Fruit fly (Drosophila melanogaster) whole organism, pupa: ENCODE results near the gene Whamy.

Experiments
- CG10348 ChIP-seq: fragments of 200-800 bp; sonication (Bioruptor generic); IDR thresholded peaks from 2 replicates; pipeline ENCODE4 v1.3.6; 2022; ENCODE audit warnings: missing biosample characterization, missing genetic modification characterization
- CG12605 ChIP-seq: fragments of 200-800 bp; sonication (Bioruptor generic); IDR thresholded peaks from 2 replicates; pipeline ENCODE4 v1.3.6; 2022; ENCODE audit warnings: missing biosample characterization, missing genetic modification characterization
- CG13204 ChIP-seq: fragments of 200-800 bp; sonication (Bioruptor generic); optimal IDR thresholded peaks from 2 replicates; lab custom pipeline; 2018; ENCODE audit warnings: missing biosample characterization, mild to moderate bottlenecking, missing genetic modification characterization, moderate library complexity
- CG14655 ChIP-seq: fragments of 200-800 bp; sonication (Bioruptor generic); optimal IDR thresholded peaks from 3 replicates; lab custom pipeline; 2017; ENCODE audit warnings: mild to moderate bottlenecking, missing biosample characterization, missing genetic modification reagents, missing genetic modification characterization
- CG15710 ChIP-seq: fragments of 200-800 bp; sonication (Bioruptor generic); optimal IDR thresholded peaks from 2 replicates; lab custom pipeline; 2018; ENCODE audit warnings: missing biosample characterization, mild to moderate bottlenecking, missing genetic modification characterization, moderate library complexity
- CG17806 ChIP-seq: fragments of 200-800 bp; sonication (Bioruptor generic); optimal IDR thresholded peaks from 2 replicates; lab custom pipeline; 2018; ENCODE audit warnings: missing biosample characterization, mild to moderate bottlenecking, missing genetic modification characterization, moderate library complexity
- CG32121 ChIP-seq: fragments of 200-800 bp; sonication (Bioruptor generic); IDR thresholded peaks from 2 replicates; pipeline ENCODE4 v1.3.6; 2022; ENCODE audit warnings: missing biosample characterization, missing genetic modification characterization
- CG34367 ChIP-seq: fragments of 200-800 bp; sonication (Bioruptor generic); optimal IDR thresholded peaks from 2 replicates; lab custom pipeline; 2018; ENCODE audit warnings: missing biosample characterization, mild to moderate bottlenecking, missing genetic modification characterization
- CG4496 ChIP-seq: fragments of 200-800 bp; sonication (Bioruptor generic); IDR thresholded peaks from 3 replicates; pipeline ENCODE4 v1.3.6; 2022; ENCODE audit warnings: missing biosample characterization, missing genetic modification characterization
- CG8159 ChIP-seq: fragments of 200-800 bp; sonication (Bioruptor generic); optimal IDR thresholded peaks from 3 replicates; lab custom pipeline; 2018; ENCODE audit warnings: missing biosample characterization, mild to moderate bottlenecking, missing genetic modification characterization, moderate library complexity
- CG8301 ChIP-seq: fragments of 200-800 bp; sonication (Bioruptor generic); optimal IDR thresholded peaks from 2 replicates; lab custom pipeline; 2018; ENCODE audit warnings: missing biosample characterization, mild to moderate bottlenecking, missing genetic modification characterization
- CG9948 ChIP-seq: fragments of 200-800 bp; sonication (Bioruptor generic); optimal IDR thresholded peaks from 2 replicates; lab custom pipeline; 2018; ENCODE audit warnings: missing biosample characterization, mild to moderate bottlenecking, missing genetic modification characterization, moderate library complexity
- D1 ChIP-seq: fragments of 200-800 bp; sonication (Bioruptor generic); optimal IDR thresholded peaks from 2 replicates; lab custom pipeline; 2018; ENCODE audit warnings: missing biosample characterization, mild to moderate bottlenecking, missing genetic modification characterization, moderate library complexity
- EcR ChIP-seq: fragments of 200-800 bp; sonication (Bioruptor generic); optimal IDR thresholded peaks from 3 replicates; lab custom pipeline; 2019; ENCODE audit warnings: missing biosample characterization, missing genetic modification characterization, mild to moderate bottlenecking, moderate library complexity, missing genetic modification reagents
- Ets98B ChIP-seq: fragments of 200-800 bp; sonication (Bioruptor generic); IDR thresholded peaks from 2 replicates; pipeline ENCODE4 v1.3.6; 2022; ENCODE audit warnings: missing biosample characterization, missing genetic modification characterization
- Pif1A ChIP-seq: fragments of 200-800 bp; sonication (Bioruptor generic); optimal IDR thresholded peaks from 3 replicates; lab custom pipeline; 2016; ENCODE audit warnings: missing biosample characterization, missing genetic modification characterization
- Pif1B ChIP-seq: fragments of 200-800 bp; sonication (Bioruptor generic); optimal IDR thresholded peaks from 3 replicates; lab custom pipeline; 2016; ENCODE audit warnings: missing biosample characterization, missing genetic modification characterization
- Snoo ChIP-seq: fragments of 200-800 bp; sonication (Bioruptor generic); optimal IDR thresholded peaks from 3 replicates; lab custom pipeline; 2017; ENCODE audit warnings: missing biosample characterization, mild to moderate bottlenecking, missing genetic modification characterization, inconsistent platforms
- fd96Ca ChIP-seq: fragments of 200-800 bp; sonication (Bioruptor generic); IDR thresholded peaks from 3 replicates; pipeline ENCODE4 v1.3.6; 2022; ENCODE audit warnings: missing biosample characterization, missing genetic modification characterization
- gl ChIP-seq: fragments of 200-800 bp; sonication (Bioruptor generic); optimal IDR thresholded peaks from 2 replicates; lab custom pipeline; 2018; ENCODE audit warnings: missing biosample characterization, mild to moderate bottlenecking, missing genetic modification characterization
- rn ChIP-seq: fragments of 200-800 bp; sonication (Bioruptor generic); IDR thresholded peaks from 2 replicates; pipeline ENCODE4 v1.3.6; 2022; ENCODE audit warnings: missing biosample characterization, missing genetic modification characterization

Gene Whamy

DNA sequence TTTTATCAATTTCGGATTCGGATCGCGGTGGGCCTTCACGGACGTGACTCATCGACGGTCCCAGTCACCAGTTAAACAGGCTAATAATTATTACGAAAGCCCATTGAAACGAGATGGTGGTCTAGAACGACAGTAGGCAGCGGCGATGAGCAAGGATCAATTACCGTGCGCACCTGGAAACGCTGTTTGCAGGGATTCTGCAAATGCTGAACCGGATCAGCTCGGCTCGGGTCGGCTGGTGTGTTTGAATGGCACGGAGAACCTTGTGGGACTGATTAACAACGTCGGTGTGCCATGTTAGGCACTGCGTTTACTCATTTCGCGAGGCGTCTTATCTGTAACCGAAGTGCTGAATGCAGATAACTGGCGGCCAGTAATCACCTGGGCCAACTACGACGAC is at the start of gene Whamy:
TSS of gene Whamy (minus strand) at position 273 of the 400 bp plus-strand sequence.
- no peak for TF ChIP-seq CG8301
- no peak for TF ChIP-seq CG10348 (GFP tag; lab: Robert Waterston, UW)
- no peak for TF ChIP-seq EcR (GFP tag; lab: Kevin White, UChicago)
- no peak for TF ChIP-seq CG17806
- TF ChIP-seq D1: no peak
- TF ChIP-seq CG8159: no peak
- TF ChIP-seq CG32121: no peak
- no peak for TF ChIP-seq CG12605 (GFP tag; lab: Robert Waterston, UW)
- no peak for TF ChIP-seq CG4496 (GFP tag; lab: Robert Waterston, UW)
- no peak for TF ChIP-seq Pif1A (GFP tag; lab: Kevin White, UChicago)
- TF ChIP-seq rn (GFP tag; lab: Robert Waterston, UW): no peak
- TF ChIP-seq CG13204: no peak
- TF ChIP-seq CG34367 (tag; lab: Kevin White, UChicago): no peak
- TF ChIP-seq CG15710 (tag; lab: Kevin White, UChicago): no peak
- TF ChIP-seq Pif1B (GFP tag; lab: Kevin White, UChicago): no peak
- no peak for TF ChIP-seq fd96Ca
- no peak for TF ChIP-seq Snoo (tag; lab: Kevin White, UChicago)
- no peak for TF ChIP-seq gl (tag; lab: Kevin White, UChicago)
- TF ChIP-seq CG9948 (tag; lab: Kevin White, UChicago): no peak
- TF ChIP-seq CG14655 (GFP tag; lab: Kevin White, UChicago): no peak

DNA sequence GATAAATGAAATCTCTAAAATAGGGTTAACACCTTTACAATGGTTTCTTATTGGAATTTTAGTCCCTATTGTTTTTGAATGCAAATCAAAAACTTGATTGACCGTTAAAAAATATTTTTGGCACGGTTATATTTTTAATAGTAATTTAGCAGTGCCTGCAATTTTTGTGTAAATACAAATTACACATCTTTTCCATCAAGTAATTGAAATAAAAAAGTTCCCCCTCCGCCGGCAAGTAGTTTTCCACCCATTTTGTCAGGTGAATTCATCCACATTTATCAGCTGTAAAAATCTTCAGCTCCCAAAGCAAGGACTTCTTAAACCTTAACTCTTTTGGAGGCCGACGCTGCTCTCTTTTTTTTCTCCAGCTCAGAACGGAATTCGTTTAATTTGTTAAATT is 49.5 kb upstream of the Whamy start, which contains the start of gene CG34302:
TSS of gene CG34302 (minus strand) at position 101 of the 400 bp plus-strand sequence.
- TF ChIP-seq EcR (GFP tag; lab: Kevin White, UChicago): no peak
- no peak for TF ChIP-seq fd96Ca
- TF ChIP-seq Pif1A (GFP tag; lab: Kevin White, UChicago): no peak
- no peak for TF ChIP-seq CG14655 (GFP tag; lab: Kevin White, UChicago)

DNA sequence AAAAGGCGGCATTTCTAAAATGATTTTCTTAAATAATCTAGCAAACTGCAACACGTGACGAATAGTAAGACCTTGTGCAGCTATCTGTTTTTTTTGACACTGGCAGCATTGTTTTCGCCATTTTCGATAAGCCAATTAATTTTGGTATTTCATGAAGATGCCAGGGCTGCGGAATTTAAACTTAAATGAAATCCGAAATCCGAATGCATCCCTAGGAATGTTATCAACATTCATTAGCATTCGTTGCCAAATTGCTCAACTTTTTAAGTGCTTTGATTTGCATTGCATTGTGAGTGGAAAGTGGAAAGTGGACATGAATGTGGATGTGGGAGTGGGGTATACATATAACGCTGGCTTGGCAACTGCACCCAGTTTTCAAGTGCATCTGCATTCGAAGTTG is 46.9 kb upstream of the Whamy start, which contains the start of gene CG42857:
TSS of gene CG42857 (minus strand) at position 101 of the 400 bp plus-strand sequence.
- TF ChIP-seq gl (tag; lab: Kevin White, UChicago) (no peak), CG17806 (no peak), EcR (GFP tag; lab: Kevin White, UChicago) (no peak)

DNA sequence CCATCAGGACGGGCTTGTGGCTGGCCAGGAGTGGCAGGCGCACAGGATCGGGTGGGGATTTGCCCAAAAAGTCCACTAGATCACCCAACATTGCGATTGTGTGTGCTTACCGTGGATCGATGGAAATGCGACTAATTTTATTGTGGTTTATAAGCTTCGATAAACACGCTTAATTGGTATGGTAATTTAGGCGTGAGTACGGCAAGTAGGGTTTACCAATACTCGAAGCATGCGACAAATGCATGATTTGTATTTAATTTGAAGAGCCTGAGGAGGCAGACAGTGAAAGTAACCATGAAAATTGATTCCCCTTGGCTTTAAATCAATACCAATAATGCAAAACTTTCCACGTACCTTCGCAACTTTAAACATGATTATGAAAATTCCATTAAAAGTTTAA is 45.6 kb upstream of the Whamy start, which contains the start of gene CG9458:
TSS of gene CG9458 (minus strand) at position 101 of the 400 bp plus-strand sequence.
- TF ChIP-seq fd96Ca: no peak
- no peak for TF ChIP-seq CG10348 (GFP tag; lab: Robert Waterston, UW)
- no peak for TF ChIP-seq CG14655 (GFP tag; lab: Kevin White, UChicago)
- no peak for TF ChIP-seq CG9948 (tag; lab: Kevin White, UChicago)
- TF ChIP-seq Ets98B (GFP tag; lab: Robert Waterston, UW): no peak
- TF ChIP-seq CG4496 (GFP tag; lab: Robert Waterston, UW): no peak
- TF ChIP-seq CG8301: no peak
- no peak for TF ChIP-seq CG15710 (tag; lab: Kevin White, UChicago)
- no peak for TF ChIP-seq CG12605 (GFP tag; lab: Robert Waterston, UW)
- no peak for TF ChIP-seq D1
- TF ChIP-seq CG8159: no peak
- TF ChIP-seq CG17806: no peak

DNA sequence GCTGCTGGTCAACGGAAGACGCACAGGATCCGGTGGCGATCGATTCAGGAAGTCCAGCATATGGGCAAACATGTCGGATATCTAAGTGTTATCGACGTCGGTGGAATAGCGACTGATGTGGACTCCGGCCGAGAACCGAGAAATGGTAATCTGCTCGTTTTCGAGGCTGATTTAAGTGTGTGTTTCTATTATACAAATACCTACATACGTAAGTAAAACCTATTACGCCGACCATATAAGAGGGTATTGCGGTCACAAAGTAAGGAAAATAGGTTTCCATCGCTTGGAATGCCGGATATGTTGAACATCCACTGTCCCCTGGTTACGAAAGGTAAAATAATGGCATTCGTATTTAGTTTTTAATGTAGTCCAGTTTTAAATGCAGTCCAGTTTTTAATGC is 44.1 kb upstream of the Whamy start, which contains the start of gene CG9459:
TSS of gene CG9459 (minus strand) at position 101 of the 400 bp plus-strand sequence.
- no peak for TF ChIP-seq Ets98B (GFP tag; lab: Robert Waterston, UW)
- no peak for TF ChIP-seq Pif1B (GFP tag; lab: Kevin White, UChicago)
- TF ChIP-seq CG8301: no peak
- TF ChIP-seq CG32121: no peak
- TF ChIP-seq fd96Ca: no peak
- TF ChIP-seq CG9948 (tag; lab: Kevin White, UChicago): no peak
- TF ChIP-seq D1: no peak
- no peak for TF ChIP-seq EcR (GFP tag; lab: Kevin White, UChicago)
- TF ChIP-seq CG8159: no peak
- no peak for TF ChIP-seq CG12605 (GFP tag; lab: Robert Waterston, UW)
- TF ChIP-seq Snoo (tag; lab: Kevin White, UChicago): no peak
- no peak for TF ChIP-seq CG4496 (GFP tag; lab: Robert Waterston, UW)
- no peak for TF ChIP-seq Pif1A (GFP tag; lab: Kevin White, UChicago)
- TF ChIP-seq gl (tag; lab: Kevin White, UChicago): no peak
- TF ChIP-seq, all 21 proteins: peak for 0

DNA sequence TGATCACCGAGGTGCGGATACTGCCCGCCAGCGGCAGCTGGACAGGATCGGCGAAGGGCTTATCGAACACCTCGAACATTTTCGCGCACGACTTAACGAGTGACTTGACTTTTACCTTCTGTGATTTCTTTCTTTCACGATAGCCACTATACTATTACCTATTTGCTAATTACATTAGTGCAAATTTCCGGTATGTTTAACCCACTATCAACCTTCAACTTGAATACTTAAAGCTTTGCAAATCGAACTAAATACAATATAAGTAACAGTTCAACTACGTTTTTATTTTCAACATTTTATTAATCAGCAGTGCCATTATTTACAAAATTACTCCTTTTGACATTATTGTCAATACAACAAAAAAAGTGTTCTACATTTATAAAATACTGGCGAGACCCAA is 42.7 kb upstream of the Whamy start, which contains the start of gene CG16904:
TSS of gene CG16904 (minus strand) at position 101 of the 400 bp plus-strand sequence.
- TF ChIP-seq CG9948 (tag; lab: Kevin White, UChicago): no peak
- no peak for TF ChIP-seq CG12605 (GFP tag; lab: Robert Waterston, UW)
- no peak for TF ChIP-seq D1
- TF ChIP-seq CG8159: no peak
- TF ChIP-seq CG34367 (tag; lab: Kevin White, UChicago): no peak
- TF ChIP-seq CG17806: no peak
- TF ChIP-seq Pif1A (GFP tag; lab: Kevin White, UChicago): no peak
- no peak for TF ChIP-seq rn (GFP tag; lab: Robert Waterston, UW)
- TF ChIP-seq CG14655 (GFP tag; lab: Kevin White, UChicago): no peak
- no peak for TF ChIP-seq CG13204
- no peak for TF ChIP-seq Ets98B (GFP tag; lab: Robert Waterston, UW)
- no peak for TF ChIP-seq CG15710 (tag; lab: Kevin White, UChicago)
- TF ChIP-seq gl (tag; lab: Kevin White, UChicago): no peak
- TF ChIP-seq CG32121: no peak
- no peak for TF ChIP-seq EcR (GFP tag; lab: Kevin White, UChicago)
- no peak for TF ChIP-seq CG10348 (GFP tag; lab: Robert Waterston, UW)
- no peak for TF ChIP-seq CG4496 (GFP tag; lab: Robert Waterston, UW)
- no peak for TF ChIP-seq fd96Ca
- TF ChIP-seq Pif1B (GFP tag; lab: Kevin White, UChicago): no peak
- TF ChIP-seq, all 21 proteins: peak for 0
